Fruit fly (Drosophila melanogaster): ENCODE results near the gene CG14645.

The CG14645 gene

dm6 chr3R:4311067-4311723 lies 23.7 kb upstream of the CG14645 start, which contains the start of gene Suv3 (continued):
- TF ChIP-seq salm (tag; optimal IDR thresholded peaks at IDR 0.05) (no peak), Meics (GFP tag; optimal IDR thresholded peaks at IDR 0.05) (peak; percentile 47), inv (GFP tag; IDR thresholded peaks at IDR 0.05; ENCODE audit: partially characterized antibody) (no peak), CG18764 (GFP tag; optimal IDR thresholded peaks at IDR 0.05) (no peak), Mes4 (GFP tag; optimal IDR thresholded peaks at IDR 0.05) (no peak), ash1 (GFP tag; optimal IDR thresholded peaks at IDR 0.05) (no peak), chinmo (GFP tag; IDR thresholded peaks at IDR 0.05; ENCODE audit: partially characterized antibody) (0 out of 4 replicates have a peak, but pooled peaks have one; percentile 14), NfI (GFP tag; optimal IDR thresholded peaks at IDR 0.05) (peak; percentile 20), dmrt11E (tag; optimal IDR thresholded peaks at IDR 0.05) (peak; percentile 45), CG15073 (GFP tag; optimal IDR thresholded peaks at IDR 0.05) (no peak), lbe (GFP tag; optimal IDR thresholded peaks at IDR 0.05) (no peak), sc (optimal IDR thresholded peaks at IDR 0.05) (no peak), sc (GFP tag; optimal IDR thresholded peaks at IDR 0.05) (no peak), CG15696 (tag; optimal IDR thresholded peaks at IDR 0.05) (peak; percentile 37), CG11696 (GFP tag; IDR thresholded peaks at IDR 0.05) (no peak), MTF-1 (GFP tag; optimal IDR thresholded peaks at IDR 0.05; ENCODE audit: borderline replicate concordance) (no peak), Rfx (GFP tag; IDR thresholded peaks at IDR 0.05) (peak; percentile 62; the same call in 1 of the 2 replicates), ind (GFP tag; optimal IDR thresholded peaks at IDR 0.05) (peak; percentile 8), lov (optimal IDR thresholded peaks at IDR 0.05) (no peak), lov (GFP tag; IDR thresholded peaks at IDR 0.05) (no peak), tgo (GFP tag; IDR thresholded peaks at IDR 0.05) (no peak; the same call in 2 of the 3 replicates), org-1 (GFP tag; optimal IDR thresholded peaks at IDR 0.05) (no peak), CG32532 (GFP tag; IDR thresholded peaks at IDR 0.05) (peak; percentile 28; the same call in 1 of the 2 replicates), fru (optimal IDR thresholded peaks at IDR 0.05) (no peak), Deaf1 (tag; optimal IDR thresholded peaks at IDR 0.05) (no peak), CG16779 (GFP tag; IDR thresholded peaks at IDR 0.05) (no peak), ttk (GFP tag; IDR thresholded peaks at IDR 0.05) (no peak), en (GFP tag; optimal IDR thresholded peaks at IDR 0.05) (no peak), CG3847 (GFP tag; IDR thresholded peaks at IDR 0.05) (peak; percentile 42), CG9727 (GFP tag; optimal IDR thresholded peaks at IDR 0.05) (peak; percentile 58), CG6254 (GFP tag; optimal IDR thresholded peaks at IDR 0.05) (no peak), pros (GFP tag; optimal IDR thresholded peaks at IDR 0.05) (no peak), CG7839 (tag; optimal IDR thresholded peaks at IDR 0.05) (peak; percentile 56), tll (GFP tag; optimal IDR thresholded peaks at IDR 0.05) (no peak), Chrac-16 (GFP tag; optimal IDR thresholded peaks at IDR 0.05) (no peak), Ptx1 (GFP tag; IDR thresholded peaks at IDR 0.05) (peak; percentile 60; the same call in 1 of the 2 replicates), lmd (GFP tag; IDR thresholded peaks at IDR 0.05) (no peak; the same call in 1 of the 2 replicates), CG9797 (GFP tag; optimal IDR thresholded peaks at IDR 0.05) (no peak), CG6683 (GFP tag; optimal IDR thresholded peaks at IDR 0.05) (no peak), rib (GFP tag; IDR thresholded peaks at IDR 0.05) (no peak), Atf-2 (GFP tag; optimal IDR thresholded peaks at IDR 0.05) (no peak), CG3281 (GFP tag; optimal IDR thresholded peaks at IDR 0.05) (peak; percentile 7), vvl (GFP tag; IDR thresholded peaks at IDR 0.05) (no peak), row (GFP tag; IDR thresholded peaks at IDR 0.05) (peak; percentile 50), grn (GFP tag; optimal IDR thresholded peaks at IDR 0.05) (no peak), Sry-β (GFP tag; optimal IDR thresholded peaks at IDR 0.05) (no peak), Aef1 (GFP tag; IDR thresholded peaks at IDR 0.05) (no peak), CrebB (tag; optimal IDR thresholded peaks at IDR 0.05) (no peak), Fer3 (tag; optimal IDR thresholded peaks at IDR 0.05) (peak; percentile 61), CG3065 (GFP tag; optimal IDR thresholded peaks at IDR 0.05) (no peak), fd96Cb (tag; optimal IDR thresholded peaks at IDR 0.05) (peak; percentile 22)

All from whole organism, embryonic.